Worm (Caenorhabditis elegans): ENCODE data around the gene twk-34.
"Not testable (repeated sequence)": the region's sequence is repeated elsewhere in the genome, so short reads cannot be mapped to it uniquely, and the experiment has no call there.

DNA sequence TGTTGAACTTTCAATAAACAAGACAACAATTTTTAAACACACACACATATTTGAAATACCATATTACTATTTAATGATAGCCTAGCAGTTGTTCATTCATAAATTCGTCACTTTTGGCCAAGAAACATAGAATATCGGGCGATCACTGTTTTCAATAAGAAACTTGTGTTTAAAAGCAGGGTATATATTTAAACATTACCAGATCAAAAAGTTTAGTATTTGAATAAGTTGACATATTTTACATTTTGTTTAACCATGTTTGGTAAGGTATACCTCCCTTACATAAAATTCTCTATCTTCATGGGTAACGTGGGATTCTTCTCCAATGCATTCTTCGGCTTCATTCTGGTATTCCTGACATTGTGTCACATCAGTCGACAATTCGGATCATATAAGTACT is 50.0 kb downstream of the twk-34 start, which contains the start of gene str-8:
- TF ChIP-seq flt-1 (GFP tag; IDR thresholded peaks at IDR 0.05); tab-1 (GFP tag; IDR thresholded peaks at IDR 0.05); ztf-29 (GFP tag; IDR thresholded peaks at IDR 0.05); ztf-23 (GFP tag; IDR thresholded peaks at IDR 0.05); med-1 (GFP tag; optimal IDR thresholded peaks at IDR 0.05; ENCODE audit: insufficient read depth); cog-1 (tag; optimal IDR thresholded peaks at IDR 0.05); T22C8.4 (GFP tag; IDR thresholded peaks at IDR 0.05): not testable (repeated sequence)

Data from whole organism, midembryonic.